Fruit fly (Drosophila melanogaster) whole organism, embryonic: ENCODE results near the gene HisCl1.

Source experiments
- ATbp ChIP-seq: fragments of 200-800 bp; sonication (Bioruptor generic); optimal IDR thresholded peaks from 2 replicates; lab custom pipeline; 2017; ENCODE audit warnings: missing biosample characterization, mild to moderate bottlenecking, missing genetic modification characterization, missing genetic modification reagents
- Aef1 ChIP-seq: fragments of 200-800 bp; sonication (Bioruptor generic); IDR thresholded peaks from 3 replicates; pipeline ENCODE4 v1.3.6; 2022; ENCODE audit warnings: missing biosample characterization, missing genetic modification characterization
- B-H2 ChIP-seq: fragments of 200-800 bp; sonication (Bioruptor generic); optimal IDR thresholded peaks from 2 replicates; lab custom pipeline; 2018; ENCODE audit warnings: missing biosample characterization, mild to moderate bottlenecking, missing genetic modification characterization
- Blimp-1 ChIP-seq: fragments of 200-800 bp; sonication (Bioruptor generic); optimal IDR thresholded peaks from 3 replicates; lab custom pipeline; 2018; ENCODE audit warnings: missing biosample characterization, missing genetic modification characterization, mild to moderate bottlenecking, moderate library complexity, missing genetic modification reagents
- CG10431 ChIP-seq: fragments of 200-800 bp; sonication (Bioruptor generic); optimal IDR thresholded peaks from 3 replicates; lab custom pipeline; 2018; ENCODE audit warnings: missing biosample characterization, mild to moderate bottlenecking, missing genetic modification characterization
- CG10959 ChIP-seq: fragments of 200-800 bp; sonication (Bioruptor generic); IDR thresholded peaks from 2 replicates; pipeline ENCODE4 v1.3.6; 2022; ENCODE audit warnings: missing biosample characterization, missing genetic modification characterization
- CG11247 ChIP-seq: fragments of 200-800 bp; sonication (Bioruptor generic); IDR thresholded peaks from 2 replicates; pipeline ENCODE4 v1.3.6; 2022; ENCODE audit warnings: missing biosample characterization, missing genetic modification characterization
- CG11398 ChIP-seq: fragments of 200-800 bp; sonication (Bioruptor generic); optimal IDR thresholded peaks from 2 replicates; lab custom pipeline; 2016; ENCODE audit warnings: missing biosample characterization, missing genetic modification characterization
- CG14667 ChIP-seq: fragments of 200-800 bp; sonication (Bioruptor generic); IDR thresholded peaks from 2 replicates; pipeline ENCODE4 v1.3.6; 2022; ENCODE audit warnings: missing biosample characterization, missing genetic modification characterization
- CG30020 ChIP-seq: fragments of 200-800 bp; optimal IDR thresholded peaks from 2 replicates; lab custom pipeline; 2019; ENCODE audit warnings: missing biosample characterization, mild to moderate bottlenecking, missing genetic modification characterization, moderate library complexity
- CG32767 ChIP-seq: fragments of 200-800 bp; sonication (Bioruptor generic); IDR thresholded peaks from 2 replicates; pipeline ENCODE4 v1.3.6; 2022; ENCODE audit warnings: missing biosample characterization, missing genetic modification characterization
- CG32772 ChIP-seq: fragments of 200-800 bp; sonication (Bioruptor generic); IDR thresholded peaks from 2 replicates; pipeline ENCODE4 v1.3.6; 2022; ENCODE audit warnings: missing biosample characterization, missing genetic modification characterization
- CG3281 ChIP-seq: fragments of 200-800 bp; sonication (Bioruptor generic); optimal IDR thresholded peaks from 3 replicates; lab custom pipeline; 2017; ENCODE audit warnings: missing biosample characterization, mild to moderate bottlenecking, missing genetic modification characterization
- CG3407 ChIP-seq: fragments of 200-800 bp; sonication (Bioruptor generic); optimal IDR thresholded peaks from 2 replicates; lab custom pipeline; 2018; ENCODE audit warnings: missing biosample characterization, mild to moderate bottlenecking, missing genetic modification characterization
- CG5245 ChIP-seq: fragments of 200-800 bp; sonication (Bioruptor generic); optimal IDR thresholded peaks from 3 replicates; lab custom pipeline; 2016; ENCODE audit warnings: missing biosample characterization, missing genetic modification characterization
- CG6254 ChIP-seq: fragments of 200-800 bp; sonication (Bioruptor generic); optimal IDR thresholded peaks from 3 replicates; lab custom pipeline; 2017; ENCODE audit warnings: mild to moderate bottlenecking, missing biosample characterization, missing genetic modification reagents, missing genetic modification characterization
- CG6272 ChIP-seq: fragments of 200-800 bp; sonication (Bioruptor generic); IDR thresholded peaks from 2 replicates; pipeline ENCODE4 v1.3.6; 2022; ENCODE audit warnings: missing biosample characterization, missing genetic modification characterization
- CG9437 ChIP-seq: fragments of 200-800 bp; sonication (Bioruptor generic); optimal IDR thresholded peaks from 2 replicates; lab custom pipeline; 2018; ENCODE audit warnings: missing biosample characterization, mild to moderate bottlenecking, missing genetic modification characterization
- CG9609 ChIP-seq: fragments of 200-800 bp; sonication (Bioruptor generic); optimal IDR thresholded peaks from 3 replicates; lab custom pipeline; 2016; ENCODE audit warnings: missing biosample characterization, missing genetic modification characterization
- CG9932 ChIP-seq: fragments of 200-800 bp; sonication (Bioruptor generic); IDR thresholded peaks from 2 replicates; pipeline ENCODE4 v1.3.6; 2022; ENCODE audit warnings: missing biosample characterization, missing genetic modification characterization
- Camta ChIP-seq: fragments of 200-800 bp; sonication (Bioruptor generic); optimal IDR thresholded peaks from 2 replicates; lab custom pipeline; 2016; ENCODE audit warnings: missing biosample characterization, missing genetic modification characterization
- Dbx ChIP-seq: fragments of 200-800 bp; sonication (Bioruptor generic); IDR thresholded peaks from 3 replicates; pipeline ENCODE4 v1.3.6; 2022; ENCODE audit warnings: missing biosample characterization, missing genetic modification characterization
- Dll ChIP-seq: fragments of 200-800 bp; sonication (Bioruptor generic); IDR thresholded peaks from 4 replicates; pipeline ENCODE4 v1.3.6; 2022; ENCODE audit warnings: missing biosample characterization, missing genetic modification characterization; ENCODE audit not compliant: partially characterized antibody
- H15 ChIP-seq: fragments of 200-800 bp; sonication (Bioruptor generic); IDR thresholded peaks from 3 replicates; pipeline ENCODE4 v1.3.6; 2022; ENCODE audit warnings: missing biosample characterization, missing genetic modification characterization
- HLH3B ChIP-seq: fragments of 200-800 bp; sonication (Bioruptor generic); IDR thresholded peaks from 2 replicates; pipeline ENCODE4 v1.3.6; 2022; ENCODE audit warnings: missing biosample characterization, missing genetic modification characterization
- Hey ChIP-seq: fragments of 200-800 bp; sonication (Bioruptor generic); optimal IDR thresholded peaks from 3 replicates; lab custom pipeline; 2018; ENCODE audit warnings: missing biosample characterization, mild to moderate bottlenecking, missing genetic modification characterization
- Jarid2 ChIP-seq: fragments of 200-800 bp; sonication (Bioruptor generic); optimal IDR thresholded peaks from 3 replicates; lab custom pipeline; 2017; ENCODE audit warnings: mild to moderate bottlenecking, missing biosample characterization, missing genetic modification reagents, missing genetic modification characterization
- MBD-R2 ChIP-seq: fragments of 200-800 bp; sonication (Bioruptor generic); IDR thresholded peaks from 2 replicates; pipeline ENCODE4 v1.3.6; 2022; ENCODE audit warnings: missing biosample characterization, missing genetic modification characterization
- Mrtf ChIP-seq: fragments of 200-800 bp; sonication (Bioruptor generic); IDR thresholded peaks from 3 replicates; pipeline ENCODE4 v1.3.6; 2022; ENCODE audit warnings: missing biosample characterization, missing genetic modification characterization
- NC2α ChIP-seq: fragments of 200-800 bp; sonication (Bioruptor generic); optimal IDR thresholded peaks from 2 replicates; lab custom pipeline; 2016; ENCODE audit warnings: missing biosample characterization, missing genetic modification characterization
- Nf-YB ChIP-seq: fragments of 200-800 bp; sonication (Bioruptor generic); optimal IDR thresholded peaks from 3 replicates; lab custom pipeline; 2019; ENCODE audit warnings: missing biosample characterization, mild to moderate bottlenecking, missing genetic modification characterization, moderate library complexity
- Sin3A ChIP-seq: fragments of >200 bp; optimal IDR thresholded peaks from 2 replicates; lab custom pipeline; 2018
- Sry-β ChIP-seq: fragments of 200-800 bp; sonication (Bioruptor generic); optimal IDR thresholded peaks from 2 replicates; lab custom pipeline; 2018; ENCODE audit warnings: missing biosample characterization, mild to moderate bottlenecking, missing genetic modification characterization, moderate library complexity
- esg ChIP-seq: fragments of 200-800 bp; sonication (Bioruptor generic); conservative IDR thresholded peaks from 2 replicates; pipeline ENCODE4 v1.3.6; 2022; ENCODE audit warnings: missing biosample characterization, missing genetic modification characterization
- fd64A ChIP-seq: fragments of 200-800 bp; sonication (Bioruptor generic); optimal IDR thresholded peaks from 3 replicates; lab custom pipeline; 2018; ENCODE audit warnings: missing biosample characterization, mild to moderate bottlenecking, missing genetic modification characterization
- fd96Cb ChIP-seq: fragments of 200-800 bp; sonication (Bioruptor generic); optimal IDR thresholded peaks from 2 replicates; lab custom pipeline; 2018; ENCODE audit warnings: missing biosample characterization, mild to moderate bottlenecking, missing genetic modification characterization, moderate library complexity
- gcm ChIP-seq: fragments of 200-800 bp; sonication (Bioruptor generic); optimal IDR thresholded peaks from 2 replicates; lab custom pipeline; 2019; ENCODE audit warnings: missing biosample characterization, mild to moderate bottlenecking, missing genetic modification characterization, moderate library complexity
- gem ChIP-seq: fragments of 200-800 bp; sonication (Bioruptor generic); optimal IDR thresholded peaks from 2 replicates; lab custom pipeline; 2019; ENCODE audit warnings: missing biosample characterization, mild to moderate bottlenecking, missing genetic modification characterization, moderate library complexity
- grau ChIP-seq: fragments of 200-800 bp; optimal IDR thresholded peaks from 3 replicates; lab custom pipeline; 2019; ENCODE audit warnings: missing biosample characterization, mild to moderate bottlenecking, missing genetic modification characterization, moderate library complexity
- h ChIP-seq: fragments of >200 bp; optimal IDR thresholded peaks from 2 replicates; lab custom pipeline; 2017
- hb ChIP-seq: fragments of 200-800 bp; sonication (Bioruptor generic); IDR thresholded peaks from 3 replicates; pipeline ENCODE4 v1.3.6; 2022; ENCODE audit warnings: missing biosample characterization, missing genetic modification characterization; ENCODE audit not compliant: partially characterized antibody
- inv ChIP-seq: fragments of 200-800 bp; sonication (Bioruptor generic); IDR thresholded peaks from 2 replicates; pipeline ENCODE4 v1.3.6; 2022; ENCODE audit warnings: missing biosample characterization, missing genetic modification characterization; ENCODE audit not compliant: partially characterized antibody
- lola ChIP-seq, 3 experiments: fragments of >200 bp in 2 of 3; fragments of 200-800 bp in 1 of 3; sonication (Bioruptor generic) in 1 of 3; optimal IDR thresholded peaks; 2 replicates each; lab custom pipeline; 2017 to 2019; ENCODE audit warnings: missing biosample characterization in 3 of 3, missing genetic modification characterization in 3 of 3, mild to moderate bottlenecking in 1 of 3, moderate library complexity in 1 of 3
- pfk ChIP-seq: fragments of 200-800 bp; sonication (Bioruptor generic); optimal IDR thresholded peaks from 2 replicates; lab custom pipeline; 2018; ENCODE audit warnings: missing biosample characterization, mild to moderate bottlenecking, missing genetic modification characterization, moderate library complexity
- repo ChIP-seq: fragments of 200-800 bp; sonication (Bioruptor generic); optimal IDR thresholded peaks from 2 replicates; lab custom pipeline; 2016; ENCODE audit warnings: missing biosample characterization, missing genetic modification characterization
- sima ChIP-seq: fragments of 200-800 bp; sonication (Bioruptor generic); optimal IDR thresholded peaks from 2 replicates; lab custom pipeline; 2016; ENCODE audit warnings: missing biosample characterization, missing genetic modification characterization
- sob ChIP-seq: fragments of 200-800 bp; sonication (Bioruptor generic); IDR thresholded peaks from 2 replicates; pipeline ENCODE4 v1.3.6; 2022; ENCODE audit warnings: missing biosample characterization, missing genetic modification characterization
- tup ChIP-seq: fragments of 200-800 bp; sonication (Bioruptor generic); optimal IDR thresholded peaks from 2 replicates; lab custom pipeline; 2016; ENCODE audit warnings: missing biosample characterization, mild to moderate bottlenecking, missing genetic modification characterization, moderate library complexity
- twi ChIP-seq: fragments of 200-800 bp; optimal IDR thresholded peaks from 2 replicates; lab custom pipeline; 2019; ENCODE audit warnings: missing biosample characterization, mild to moderate bottlenecking, missing genetic modification characterization, moderate library complexity
- unpg ChIP-seq: fragments of 200-800 bp; sonication (Bioruptor generic); optimal IDR thresholded peaks from 3 replicates; lab custom pipeline; 2018; ENCODE audit warnings: missing biosample characterization, mild to moderate bottlenecking, missing genetic modification characterization, moderate library complexity
- z ChIP-seq: fragments of 200-800 bp; sonication (Bioruptor generic); IDR thresholded peaks from 3 replicates; pipeline ENCODE4 v1.3.6; 2022; ENCODE audit warnings: missing biosample characterization, missing genetic modification characterization

The HisCl1 gene

dm6 chr3R:11786695-11787226 is at the start of gene HisCl1, which contains the start of gene prd1 (continued):
- TF ChIP-seq Dll (GFP tag; lab: Robert Waterston, UW) (no peak), CG11398 (GFP tag; lab: Kevin White, UChicago) (no peak), Jarid2 (no peak), fd96Cb (tag; lab: Kevin White, UChicago) (peak; percentile 70), unpg (GFP tag; lab: Kevin White, UChicago) (no peak), Aef1 (GFP tag; lab: Robert Waterston, UW) (peak; percentile 63), HLH3B (GFP tag; lab: Robert Waterston, UW) (peak; percentile 56), CG9932 (GFP tag; lab: Robert Waterston, UW) (peak; percentile 82), gcm (GFP tag; lab: Kevin White, UChicago) (no peak), lola (GFP tag; optimal IDR thresholded peaks at IDR 0.05; lab: Kevin White, UChicago) (peak in 1 of 3 experiments; percentile 59), sob (GFP tag; lab: Robert Waterston, UW) (peak; percentile 76), Hey (tag; lab: Kevin White, UChicago) (no peak), Dbx (GFP tag; lab: Robert Waterston, UW) (peak; percentile 66), inv (GFP tag; lab: Robert Waterston, UW) (no peak), sima (GFP tag; lab: Kevin White, UChicago) (no peak), z (GFP tag; lab: Robert Waterston, UW) (no peak), h (lab: Kevin White, UChicago) (no peak), Sry-β (peak; percentile 55), repo (GFP tag; lab: Kevin White, UChicago) (no peak), CG30020 (tag; lab: Kevin White, UChicago) (no peak), Blimp-1 (GFP tag; lab: Kevin White, UChicago) (no peak), CG9609 (GFP tag; lab: Kevin White, UChicago) (peak; percentile 35), CG10431 (GFP tag; lab: Kevin White, UChicago) (no peak), Camta (GFP tag; lab: Kevin White, UChicago) (peak; percentile 59), H15 (GFP tag; lab: Robert Waterston, UW) (peak; percentile 37; the same call in 1 of the 3 replicates), ATbp (GFP tag; lab: Kevin White, UChicago) (peak; percentile 39), MBD-R2 (GFP tag; lab: Robert Waterston, UW) (peak; percentile 91), CG6272 (0 out of 2 replicates have a peak, but pooled peaks have one; percentile 27), Mrtf (GFP tag; lab: Robert Waterston, UW) (no peak), Sin3A (lab: Kevin White, UChicago) (peak; percentile 72), fd64A (peak; percentile 2), CG10959 (GFP tag; lab: Robert Waterston, UW) (0 out of 2 replicates have a peak, but pooled peaks have one; percentile 10), CG6254 (peak; percentile 43), hb (no peak), CG32772 (peak; percentile 57), CG5245 (GFP tag; lab: Kevin White, UChicago) (peak; percentile 9), NC2α (GFP tag; lab: Kevin White, UChicago) (no peak), Nf-YB (GFP tag; lab: Kevin White, UChicago) (no peak), B-H2 (GFP tag; lab: Kevin White, UChicago) (peak; percentile 68), CG9437 (GFP tag; lab: Kevin White, UChicago) (peak; percentile 68), CG32767 (peak; percentile 39; the same call in 1 of the 2 replicates), grau (tag; lab: Kevin White, UChicago) (no peak), CG3407 (peak; percentile 46), CG11247 (GFP tag; lab: Robert Waterston, UW) (peak; percentile 38; the same call in 1 of the 2 replicates), tup (GFP tag; lab: Kevin White, UChicago) (peak; percentile 6), twi (peak; percentile 52), CG3281 (GFP tag; lab: Kevin White, UChicago) (peak; percentile 71), esg (GFP tag; lab: Robert Waterston, UW) (peak; percentile 38; the same call in 1 of the 2 replicates), pfk (GFP tag; lab: Kevin White, UChicago) (no peak), gem (tag; lab: Kevin White, UChicago) (no peak), CG14667 (no peak)
